Comparison of ENCODE assay signal across 2 fruit fly cellular contexts in genomic region chrX:19890010-19890665, dm6.
TF ChIP-seq lines count a peak whose summit lies in the region.

TSS of gene amn (minus strand) at chrX:19890060.

- no peak for TF ChIP-seq CTCF in whole organism, embryonic (GFP tag; optimal IDR thresholded peaks at IDR 0.05; lab: Kevin White, UChicago)

TF ChIP-seq in whole organism, embryonic, 481 proteins besides CTCF, POLR2A, EP300 and RAD21 (continues in another document):
- TF ChIP-seq Dfd (GFP tag; optimal IDR thresholded peaks at IDR 0.05; lab: Kevin White, UChicago): no peak
- TF ChIP-seq aop (GFP tag; IDR thresholded peaks at IDR 0.05; lab: Robert Waterston, UW): no peak
- no peak for TF ChIP-seq lilli (GFP tag; optimal IDR thresholded peaks at IDR 0.05; lab: Kevin White, UChicago)
- no peak for TF ChIP-seq CG4820 (GFP tag; optimal IDR thresholded peaks at IDR 0.05; lab: Kevin White, UChicago)
- no peak for TF ChIP-seq sc (optimal IDR thresholded peaks at IDR 0.05; lab: Kevin White, UChicago)
- TF ChIP-seq sc (GFP tag; optimal IDR thresholded peaks at IDR 0.05; lab: Kevin White, UChicago): no peak
- no peak for TF ChIP-seq esg (GFP tag; conservative IDR thresholded peaks at IDR 0.05; lab: Robert Waterston, UW)
- TF ChIP-seq nerfin-1 (tag; optimal IDR thresholded peaks at IDR 0.05; lab: Kevin White, UChicago): peak; percentile 65
- no peak for TF ChIP-seq Lhr (GFP tag; optimal IDR thresholded peaks at IDR 0.05; lab: Kevin White, UChicago)
- TF ChIP-seq gcm (GFP tag; optimal IDR thresholded peaks at IDR 0.05; lab: Kevin White, UChicago): peak; percentile 19
- peak; percentile 12 for TF ChIP-seq pros (GFP tag; optimal IDR thresholded peaks at IDR 0.05; lab: Kevin White, UChicago)
- no peak for TF ChIP-seq CG9437 (GFP tag; optimal IDR thresholded peaks at IDR 0.05; lab: Kevin White, UChicago)
- TF ChIP-seq CG13123 (GFP tag; optimal IDR thresholded peaks at IDR 0.05; lab: Kevin White, UChicago): no peak
- TF ChIP-seq lola (GFP tag; optimal IDR thresholded peaks at IDR 0.05; lab: Kevin White, UChicago): no peak
- no peak for TF ChIP-seq ems (GFP tag; optimal IDR thresholded peaks at IDR 0.05; lab: Kevin White, UChicago)
- TF ChIP-seq gem (tag; optimal IDR thresholded peaks at IDR 0.05; lab: Kevin White, UChicago): no peak
- TF ChIP-seq CG4282 (GFP tag; optimal IDR thresholded peaks at IDR 0.05; lab: Kevin White, UChicago): no peak
- no peak for TF ChIP-seq Rfx (GFP tag; IDR thresholded peaks at IDR 0.05; lab: Robert Waterston, UW)
- no peak for TF ChIP-seq exex (tag; optimal IDR thresholded peaks at IDR 0.05; lab: Kevin White, UChicago)
- no peak for TF ChIP-seq sens-2 (GFP tag; IDR thresholded peaks at IDR 0.05; lab: Robert Waterston, UW)
- no peak for TF ChIP-seq ewg (GFP tag; optimal IDR thresholded peaks at IDR 0.05; lab: Kevin White, UChicago)
- TF ChIP-seq CG7556 (GFP tag; optimal IDR thresholded peaks at IDR 0.05; lab: Kevin White, UChicago): no peak
- TF ChIP-seq Ravus (GFP tag; IDR thresholded peaks at IDR 0.05; lab: Robert Waterston, UW): no peak
- no peak for TF ChIP-seq ATbp (GFP tag; optimal IDR thresholded peaks at IDR 0.05; lab: Kevin White, UChicago)
- TF ChIP-seq CG16779 (GFP tag; IDR thresholded peaks at IDR 0.05; lab: Robert Waterston, UW): no peak
- no peak for TF ChIP-seq CG18011 (GFP tag; optimal IDR thresholded peaks at IDR 0.05; lab: Kevin White, UChicago)
- no peak for TF ChIP-seq CG6854 (GFP tag; optimal IDR thresholded peaks at IDR 0.05; lab: Kevin White, UChicago)
- TF ChIP-seq Myb (GFP tag; optimal IDR thresholded peaks at IDR 0.05; lab: Kevin White, UChicago): no peak
- TF ChIP-seq Bdp1 (GFP tag; optimal IDR thresholded peaks at IDR 0.05; lab: Kevin White, UChicago): no peak
- TF ChIP-seq ara (GFP tag; IDR thresholded peaks at IDR 0.05; lab: Robert Waterston, UW): no peak
- TF ChIP-seq CG17385 (GFP tag; optimal IDR thresholded peaks at IDR 0.05; lab: Kevin White, UChicago): no peak
- no peak for TF ChIP-seq CG4617 (GFP tag; optimal IDR thresholded peaks at IDR 0.05; lab: Kevin White, UChicago; ENCODE audit: borderline replicate concordance)
- TF ChIP-seq da (GFP tag; optimal IDR thresholded peaks at IDR 0.05; lab: Kevin White, UChicago): no peak
- no peak for TF ChIP-seq CG5180 (GFP tag; optimal IDR thresholded peaks at IDR 0.05; lab: Kevin White, UChicago)
- no peak for TF ChIP-seq CG3838 (GFP tag; optimal IDR thresholded peaks at IDR 0.05; lab: Kevin White, UChicago)
- TF ChIP-seq grau (tag; optimal IDR thresholded peaks at IDR 0.05; lab: Kevin White, UChicago): no peak
- no peak for TF ChIP-seq ap (GFP tag; IDR thresholded peaks at IDR 0.05; lab: Robert Waterston, UW)
- no peak for TF ChIP-seq pum (GFP tag; optimal IDR thresholded peaks at IDR 0.05; lab: Kevin White, UChicago)
- TF ChIP-seq pzg (GFP tag; optimal IDR thresholded peaks at IDR 0.05; lab: Kevin White, UChicago): no peak
- peak; percentile 59 for TF ChIP-seq scrt (GFP tag; optimal IDR thresholded peaks at IDR 0.05; lab: Kevin White, UChicago)
- TF ChIP-seq B-H1 (GFP tag; IDR thresholded peaks at IDR 0.05; lab: Robert Waterston, UW): no peak
- no peak for TF ChIP-seq trh (GFP tag; optimal IDR thresholded peaks at IDR 0.05; lab: Kevin White, UChicago)
- TF ChIP-seq Kr (GFP tag; optimal IDR thresholded peaks at IDR 0.05; lab: Kevin White, UChicago): peak; percentile 53
- no peak for TF ChIP-seq bbx (GFP tag; IDR thresholded peaks at IDR 0.05; lab: Robert Waterston, UW; ENCODE audit: partially characterized antibody)
- TF ChIP-seq CG18476 (GFP tag; optimal IDR thresholded peaks at IDR 0.05; lab: Kevin White, UChicago): no peak
- no peak for TF ChIP-seq br (optimal IDR thresholded peaks at IDR 0.05; lab: Kevin White, UChicago)
- TF ChIP-seq mam (GFP tag; optimal IDR thresholded peaks at IDR 0.05; lab: Kevin White, UChicago): no peak
- no peak for TF ChIP-seq CHES-1-like (GFP tag; optimal IDR thresholded peaks at IDR 0.05; lab: Kevin White, UChicago)
- TF ChIP-seq cg (GFP tag; optimal IDR thresholded peaks at IDR 0.05; lab: Kevin White, UChicago): peak; percentile 49

TF ChIP-seq in whole organism, wandering third instar larva, 38 proteins besides CTCF, POLR2A, EP300 and RAD21:
- TF ChIP-seq fru (GFP tag; optimal IDR thresholded peaks at IDR 0.05; lab: Kevin White, UChicago) (no peak), Dfd (GFP tag; optimal IDR thresholded peaks at IDR 0.05; lab: Kevin White, UChicago) (peak; percentile 7), Hr83 (GFP tag; optimal IDR thresholded peaks at IDR 0.05; lab: Kevin White, UChicago; ENCODE audit: poor library complexity, severe bottlenecking) (no peak), dsf (GFP tag; optimal IDR thresholded peaks at IDR 0.05; lab: Kevin White, UChicago; ENCODE audit: borderline replicate concordance) (no peak)

Comparison
In these comparisons a context has a peak if more than half of its experiments do, and no peak if none do; other contexts are left out.
1. Of the 10 proteins assayed by ChIP-seq in both whole organism, embryonic and whole organism, wandering third instar larva: peak only in whole organism, embryonic: none; only in whole organism, wandering third instar larva: Dfd; in both: none; in neither: 9.